Worm (Caenorhabditis elegans) whole organism, late embryonic: ENCODE measurements around the gene C06A1.6.

Source experiments
- F13H6.1 ChIP-seq: sonication (generic microtip); optimal IDR thresholded peaks from 2 replicates; lab custom pipeline; 2016; ENCODE audit warnings: missing genetic modification characterization, missing compliant biosample characterization
- elt-2 ChIP-seq: sonication (generic microtip); optimal IDR thresholded peaks from 2 replicates; lab custom pipeline; 2016; ENCODE audit warnings: missing genetic modification reagents, missing genetic modification characterization, missing compliant biosample characterization
- fkh-10 ChIP-seq: fragments of 150-350 bp; optimal IDR thresholded peaks from 2 replicates; lab custom pipeline; 2014; ENCODE audit warnings: missing biosample characterization, missing genetic modification reagents, missing genetic modification characterization
- madf-2 ChIP-seq: sonication (generic microtip); optimal IDR thresholded peaks from 2 replicates; lab custom pipeline; 2017; ENCODE audit warnings: missing genetic modification characterization, missing compliant biosample characterization
- nfya-1 ChIP-seq: sonication (generic microtip); optimal IDR thresholded peaks from 2 replicates; lab custom pipeline; 2017; ENCODE audit warnings: missing genetic modification characterization, mild to moderate bottlenecking, missing compliant biosample characterization, antibody characterized with exemption, moderate library complexity
- zip-5 ChIP-seq: sonication (generic microtip); optimal IDR thresholded peaks from 2 replicates; lab custom pipeline; 2016; ENCODE audit warnings: missing genetic modification characterization, missing compliant biosample characterization

DNA sequence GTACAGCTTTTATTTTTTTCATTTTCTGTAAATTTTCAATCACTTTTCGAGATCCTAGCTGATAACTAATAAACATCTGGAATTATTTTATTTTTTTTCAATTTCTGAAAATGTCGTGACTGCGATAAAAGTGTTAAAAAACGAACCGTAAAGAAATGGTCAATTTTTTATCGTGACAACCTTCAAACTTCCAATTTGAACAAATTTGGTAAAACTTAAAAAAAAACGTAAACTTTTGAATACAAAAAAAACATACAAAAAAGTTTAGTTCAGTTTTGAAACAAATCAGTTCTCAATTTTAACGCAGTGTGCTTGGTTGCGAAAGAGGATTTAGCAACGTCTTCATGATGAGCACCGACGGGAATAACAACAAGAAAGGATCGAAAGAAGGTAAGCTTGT, 7.5 kb upstream of the C06A1.6 start, which contains the start of gene C06A1.3:
- TF ChIP-seq fkh-10 (GFP tag; lab: Kevin White, UChicago) (no peak), elt-2 (no peak), F13H6.1 (tag; lab: Kevin White, UChicago) (no peak), madf-2 (tag; lab: Kevin White, UChicago) (no peak), nfya-1 (tag; lab: Kevin White, UChicago) (no peak), zip-5 (no peak)
